Fruit fly (Drosophila melanogaster): ENCODE measurements around the gene ksh.

ksh gene

DNA sequence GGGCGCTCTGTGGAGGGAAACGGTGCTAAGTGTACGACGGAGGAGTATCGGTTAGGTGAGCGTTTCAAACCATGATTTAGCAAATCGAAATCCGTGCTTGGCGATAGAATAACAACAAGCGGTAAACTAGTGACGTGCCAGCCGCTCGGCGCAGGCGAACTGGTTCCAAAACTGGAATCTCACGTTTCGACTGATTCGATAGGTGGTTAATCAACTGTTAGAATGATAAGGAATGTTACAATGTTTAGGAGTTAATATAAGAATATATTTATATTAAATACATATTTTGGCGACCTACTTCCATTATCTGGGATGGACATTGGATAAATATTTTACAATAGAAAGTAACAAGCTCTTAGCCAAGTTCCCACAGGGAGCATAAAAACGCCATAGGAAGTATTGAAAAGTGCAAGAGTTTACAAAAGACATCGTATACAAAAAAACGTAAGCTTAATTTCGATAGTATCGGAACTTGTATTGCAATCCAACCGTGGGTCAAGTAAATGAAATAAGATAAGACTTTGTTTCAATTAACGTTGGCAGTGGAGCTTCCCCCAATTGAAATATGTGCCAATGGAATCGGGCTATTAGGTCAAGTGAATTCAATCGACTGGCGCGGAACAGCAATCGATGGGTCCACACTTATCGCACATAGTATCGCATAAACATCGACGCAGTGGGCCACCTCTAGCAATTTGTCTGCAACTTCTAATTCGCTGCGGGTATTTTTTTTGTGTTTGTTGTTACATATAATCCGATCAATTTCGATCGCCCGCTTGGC is at the start of gene ksh, which contains the start of the genes CG14200 and Pfrx (continued):
- no peak for TF ChIP-seq cato (GFP tag; optimal IDR thresholded peaks at IDR 0.05; ENCODE audit: borderline replicate concordance)
- no peak for TF ChIP-seq Tbp (GFP tag; optimal IDR thresholded peaks at IDR 0.05)
- TF ChIP-seq Mes4 (GFP tag; optimal IDR thresholded peaks at IDR 0.05), result no peak
- no peak for TF ChIP-seq Mad (GFP tag; optimal IDR thresholded peaks at IDR 0.05)
- no peak for TF ChIP-seq Hmr (GFP tag; optimal IDR thresholded peaks at IDR 0.05)
- no peak for TF ChIP-seq ERR (GFP tag; optimal IDR thresholded peaks at IDR 0.05)
- TF ChIP-seq CG6272 (GFP tag; IDR thresholded peaks at IDR 0.05), result peak; percentile 40; the same call in 1 of the 2 replicates
- no peak for TF ChIP-seq Eip74EF (GFP tag; optimal IDR thresholded peaks at IDR 0.05)
- TF ChIP-seq slbo (GFP tag; IDR thresholded peaks at IDR 0.05), result peak; percentile 66
- TF ChIP-seq stwl (tag; optimal IDR thresholded peaks at IDR 0.05), result no peak
- no peak for TF ChIP-seq lbe (GFP tag; optimal IDR thresholded peaks at IDR 0.05)
- no peak for TF ChIP-seq CG34422 (GFP tag; IDR thresholded peaks at IDR 0.05)
- no peak for TF ChIP-seq CG12219 (GFP tag; optimal IDR thresholded peaks at IDR 0.05)
- no peak for TF ChIP-seq CG8765 (GFP tag; IDR thresholded peaks at IDR 0.05)
- peak; percentile 94 for TF ChIP-seq Bgb (GFP tag; IDR thresholded peaks at IDR 0.05; ENCODE audit: partially characterized antibody)
- TF ChIP-seq CG43689 (GFP tag; IDR thresholded peaks at IDR 0.05), result no peak
- no peak for TF ChIP-seq CG12236 (GFP tag; optimal IDR thresholded peaks at IDR 0.05)
- no peak for TF ChIP-seq CG17385 (GFP tag; optimal IDR thresholded peaks at IDR 0.05)
- no peak for TF ChIP-seq kah (GFP tag; optimal IDR thresholded peaks at IDR 0.05)
- TF ChIP-seq CG10274 (GFP tag; optimal IDR thresholded peaks at IDR 0.05), result no peak
- no peak for TF ChIP-seq ab (GFP tag; optimal IDR thresholded peaks at IDR 0.05)
- no peak for TF ChIP-seq tap (tag; optimal IDR thresholded peaks at IDR 0.05)
- TF ChIP-seq BtbVII (GFP tag; optimal IDR thresholded peaks at IDR 0.05), result no peak
- peak; percentile 81 for TF ChIP-seq Dll (GFP tag; IDR thresholded peaks at IDR 0.05; ENCODE audit: partially characterized antibody)
- TF ChIP-seq ash1 (GFP tag; optimal IDR thresholded peaks at IDR 0.05), result no peak
- TF ChIP-seq gsb (GFP tag; IDR thresholded peaks at IDR 0.05), result no peak
- TF ChIP-seq Antp (GFP tag; optimal IDR thresholded peaks at IDR 0.05), result peak; percentile 35
- no peak for TF ChIP-seq btn (GFP tag; optimal IDR thresholded peaks at IDR 0.05)
- no peak for TF ChIP-seq onecut (GFP tag; IDR thresholded peaks at IDR 0.05)
- TF ChIP-seq CG32767 (GFP tag; IDR thresholded peaks at IDR 0.05), result no peak
- no peak for TF ChIP-seq CG3163 (GFP tag; optimal IDR thresholded peaks at IDR 0.05)
- TF ChIP-seq CG2120 (GFP tag; optimal IDR thresholded peaks at IDR 0.05), result peak; percentile 48
- no peak for TF ChIP-seq CG2202 (tag; optimal IDR thresholded peaks at IDR 0.05)
- peak; percentile 78 for TF ChIP-seq zen2 (GFP tag; IDR thresholded peaks at IDR 0.05; ENCODE audit: partially characterized antibody)
- TF ChIP-seq pb (GFP tag; optimal IDR thresholded peaks at IDR 0.05), result no peak
- TF ChIP-seq fd64A (GFP tag; optimal IDR thresholded peaks at IDR 0.05), result no peak
- no peak for TF ChIP-seq Stat92E (GFP tag; optimal IDR thresholded peaks at IDR 0.05)
- no peak for TF ChIP-seq fd102C (GFP tag; optimal IDR thresholded peaks at IDR 0.05)
- TF ChIP-seq B-H1 (GFP tag; IDR thresholded peaks at IDR 0.05), result no peak
- no peak for TF ChIP-seq grn (GFP tag; optimal IDR thresholded peaks at IDR 0.05)
- TF ChIP-seq Jarid2 (GFP tag; optimal IDR thresholded peaks at IDR 0.05), result no peak
- peak; percentile 10 for TF ChIP-seq her (GFP tag; optimal IDR thresholded peaks at IDR 0.05)
- TF ChIP-seq CG14014 (GFP tag; IDR thresholded peaks at IDR 0.05), result no peak
- no peak for TF ChIP-seq ind (GFP tag; optimal IDR thresholded peaks at IDR 0.05)
- TF ChIP-seq CG17829 (tag; optimal IDR thresholded peaks at IDR 0.05), result no peak
- no peak for TF ChIP-seq HLHmδ (GFP tag; optimal IDR thresholded peaks at IDR 0.05)
- TF ChIP-seq CG10979 (tag; optimal IDR thresholded peaks at IDR 0.05), result no peak
- no peak for TF ChIP-seq Hmx (GFP tag; optimal IDR thresholded peaks at IDR 0.05)
- TF ChIP-seq CG18764 (GFP tag; optimal IDR thresholded peaks at IDR 0.05), result no peak
- TF ChIP-seq Rfx (GFP tag; IDR thresholded peaks at IDR 0.05), result peak; percentile 46
